Fruit fly (Drosophila melanogaster) whole organism, pupa: ENCODE measurements around the gene ldbr.

Experiments
- CG14655 ChIP-seq: fragments of 200-800 bp; sonication (Bioruptor generic); optimal IDR thresholded peaks from 3 replicates; lab custom pipeline; 2017; ENCODE audit warnings: mild to moderate bottlenecking, missing biosample characterization, missing genetic modification reagents, missing genetic modification characterization
- CG32121 ChIP-seq: fragments of 200-800 bp; sonication (Bioruptor generic); IDR thresholded peaks from 2 replicates; pipeline ENCODE4 v1.3.6; 2022; ENCODE audit warnings: missing biosample characterization, missing genetic modification characterization
- EcR ChIP-seq: fragments of 200-800 bp; sonication (Bioruptor generic); optimal IDR thresholded peaks from 3 replicates; lab custom pipeline; 2019; ENCODE audit warnings: missing biosample characterization, missing genetic modification characterization, mild to moderate bottlenecking, moderate library complexity, missing genetic modification reagents
- Pif1A ChIP-seq: fragments of 200-800 bp; sonication (Bioruptor generic); optimal IDR thresholded peaks from 3 replicates; lab custom pipeline; 2016; ENCODE audit warnings: missing biosample characterization, missing genetic modification characterization
- fd96Ca ChIP-seq: fragments of 200-800 bp; sonication (Bioruptor generic); IDR thresholded peaks from 3 replicates; pipeline ENCODE4 v1.3.6; 2022; ENCODE audit warnings: missing biosample characterization, missing genetic modification characterization

DNA sequence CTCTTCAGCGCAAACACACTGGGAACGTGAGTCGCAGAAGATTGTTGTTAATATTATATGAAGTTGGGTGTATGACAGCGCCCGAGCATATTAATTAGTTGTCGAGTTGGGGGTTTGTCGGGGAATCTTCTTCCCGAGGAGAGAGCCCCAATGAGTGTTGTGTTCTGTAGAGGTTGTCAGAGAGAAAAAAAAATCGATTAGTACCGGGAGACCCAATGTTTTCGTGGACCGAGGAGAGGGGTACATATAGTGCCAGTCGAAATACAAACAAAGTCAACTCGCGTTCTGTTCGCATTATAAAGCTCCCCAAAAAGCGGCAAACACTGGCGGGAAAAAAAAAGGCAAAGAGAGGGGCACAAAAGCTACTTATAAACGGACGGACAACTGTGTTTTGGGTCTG is 47.8 kb upstream of the ldbr start:
- no peak for TF ChIP-seq Pif1A (GFP tag; lab: Kevin White, UChicago)
- no peak for TF ChIP-seq CG32121
- TF ChIP-seq EcR, result no peak
- no peak for TF ChIP-seq CG14655 (GFP tag; lab: Kevin White, UChicago)
- no peak for TF ChIP-seq fd96Ca (GFP tag; lab: Robert Waterston, UW)
